Fruit fly (Drosophila melanogaster) whole organism, embryonic: Measurements from ENCODE around the gene CG32095.

Experiments used
- ATbp ChIP-seq: fragments of 200-800 bp; sonication (Bioruptor generic); optimal IDR thresholded peaks from 2 replicates; lab custom pipeline; 2017; ENCODE audit warnings: missing biosample characterization, mild to moderate bottlenecking, missing genetic modification characterization, missing genetic modification reagents
- Asciz ChIP-seq: fragments of 200-800 bp; sonication (Bioruptor generic); optimal IDR thresholded peaks from 2 replicates; lab custom pipeline; 2017; ENCODE audit warnings: missing biosample characterization, mild to moderate bottlenecking, missing genetic modification characterization, missing genetic modification reagents
- B-H1 ChIP-seq: fragments of 200-800 bp; sonication (Bioruptor generic); IDR thresholded peaks from 3 replicates; pipeline ENCODE4 v1.3.6; 2022; ENCODE audit warnings: missing biosample characterization, missing genetic modification characterization
- CG10366 ChIP-seq: fragments of 200-800 bp; sonication (Bioruptor generic); IDR thresholded peaks from 2 replicates; pipeline ENCODE4 v1.3.6; 2022; ENCODE audit warnings: missing biosample characterization, missing genetic modification characterization
- CG11085 ChIP-seq: fragments of 200-800 bp; sonication (Bioruptor generic); IDR thresholded peaks from 2 replicates; pipeline ENCODE4 v1.3.6; 2022; ENCODE audit warnings: missing biosample characterization, missing genetic modification characterization
- CG12769 ChIP-seq: fragments of 200-800 bp; sonication (Bioruptor generic); optimal IDR thresholded peaks from 2 replicates; lab custom pipeline; 2019; ENCODE audit warnings: missing biosample characterization, mild to moderate bottlenecking, missing genetic modification characterization, moderate library complexity
- CG13296 ChIP-seq: fragments of 200-800 bp; sonication (Bioruptor generic); optimal IDR thresholded peaks from 3 replicates; lab custom pipeline; 2018; ENCODE audit warnings: missing biosample characterization, mild to moderate bottlenecking, missing genetic modification characterization
- CG14965 ChIP-seq: fragments of 200-800 bp; sonication (Bioruptor generic); optimal IDR thresholded peaks from 2 replicates; lab custom pipeline; 2016; ENCODE audit warnings: missing biosample characterization, missing genetic modification characterization, borderline replicate concordance
- CG15269 ChIP-seq: fragments of 200-800 bp; sonication (Bioruptor generic); optimal IDR thresholded peaks from 2 replicates; lab custom pipeline; 2018; ENCODE audit warnings: missing biosample characterization, mild to moderate bottlenecking, missing genetic modification characterization, moderate library complexity
- CG17385 ChIP-seq: fragments of 200-800 bp; sonication (Bioruptor generic); optimal IDR thresholded peaks from 3 replicates; lab custom pipeline; 2018; ENCODE audit warnings: missing biosample characterization, mild to moderate bottlenecking, missing genetic modification characterization
- CG17802 ChIP-seq: fragments of 200-800 bp; sonication (Bioruptor generic); optimal IDR thresholded peaks from 2 replicates; lab custom pipeline; 2018; ENCODE audit warnings: missing biosample characterization, mild to moderate bottlenecking, missing genetic modification characterization, moderate library complexity
- CG4424 ChIP-seq: fragments of 200-800 bp; sonication (Bioruptor generic); optimal IDR thresholded peaks from 3 replicates; lab custom pipeline; 2016; ENCODE audit warnings: missing biosample characterization, missing genetic modification characterization
- CG5180 ChIP-seq: fragments of 200-800 bp; sonication (Bioruptor generic); optimal IDR thresholded peaks from 3 replicates; lab custom pipeline; 2017; ENCODE audit warnings: missing biosample characterization, missing genetic modification characterization, mild to moderate bottlenecking, moderate library complexity, missing genetic modification reagents
- CG6765 ChIP-seq: fragments of 200-800 bp; sonication (Bioruptor generic); optimal IDR thresholded peaks from 3 replicates; lab custom pipeline; 2017; ENCODE audit warnings: missing biosample characterization, mild to moderate bottlenecking, missing genetic modification characterization
- CG6813 ChIP-seq: fragments of 200-800 bp; sonication (Bioruptor generic); optimal IDR thresholded peaks from 2 replicates; lab custom pipeline; 2017; ENCODE audit warnings: missing biosample characterization, missing genetic modification characterization, mild to moderate bottlenecking, moderate library complexity, missing genetic modification reagents
- CG6854 ChIP-seq: fragments of 200-800 bp; sonication (Bioruptor generic); optimal IDR thresholded peaks from 3 replicates; lab custom pipeline; 2017; ENCODE audit warnings: missing biosample characterization, mild to moderate bottlenecking, missing genetic modification characterization
- CG8290 ChIP-seq, 3 experiments: fragments of 200-800 bp; sonication (Bioruptor generic); optimal IDR thresholded peaks; 2 replicates each; lab custom pipeline; 2016 to 2019; ENCODE audit warnings: missing biosample characterization in 3 of 3, missing genetic modification characterization in 3 of 3, mild to moderate bottlenecking in 2 of 3, moderate library complexity in 1 of 3
- CG9817 ChIP-seq: fragments of 200-800 bp; sonication (Bioruptor generic); optimal IDR thresholded peaks from 2 replicates; lab custom pipeline; 2018; ENCODE audit warnings: missing biosample characterization, mild to moderate bottlenecking, missing genetic modification characterization, moderate library complexity
- Doc2 ChIP-seq: fragments of 200-800 bp; sonication (Bioruptor generic); IDR thresholded peaks from 2 replicates; pipeline ENCODE4 v1.3.6; 2022; ENCODE audit warnings: missing biosample characterization, missing genetic modification characterization
- Hmr ChIP-seq: fragments of 200-800 bp; sonication (Bioruptor generic); optimal IDR thresholded peaks from 3 replicates; lab custom pipeline; 2017; ENCODE audit warnings: mild to moderate bottlenecking, missing biosample characterization, missing genetic modification reagents, missing genetic modification characterization
- Hr78 ChIP-seq, 2 experiments: fragments of 200-800 bp in 1 of 2; fragments of >200 bp in 1 of 2; sonication (Bioruptor generic) in 1 of 2; optimal IDR thresholded peaks; 2 replicates each; lab custom pipeline; 2017 to 2019; ENCODE audit warnings: missing biosample characterization in 2 of 2, missing genetic modification characterization in 2 of 2, mild to moderate bottlenecking in 1 of 2, moderate library complexity in 1 of 2
- NFAT ChIP-seq: fragments of 200-800 bp; sonication (Bioruptor generic); IDR thresholded peaks from 2 replicates; pipeline ENCODE4 v1.3.6; 2022; ENCODE audit warnings: missing biosample characterization, missing genetic modification characterization
- NK7.1 ChIP-seq: fragments of 200-800 bp; sonication (Bioruptor generic); optimal IDR thresholded peaks from 3 replicates; lab custom pipeline; 2016; ENCODE audit warnings: missing biosample characterization, missing genetic modification characterization
- Nf-YB ChIP-seq: fragments of 200-800 bp; sonication (Bioruptor generic); optimal IDR thresholded peaks from 3 replicates; lab custom pipeline; 2019; ENCODE audit warnings: missing biosample characterization, mild to moderate bottlenecking, missing genetic modification characterization, moderate library complexity
- Scr ChIP-seq: fragments of 200-800 bp; sonication (Bioruptor generic); IDR thresholded peaks from 2 replicates; pipeline ENCODE4 v1.3.6; 2022; ENCODE audit warnings: missing biosample characterization, missing genetic modification characterization; ENCODE audit not compliant: partially characterized antibody
- TFAM ChIP-seq: fragments of 200-800 bp; sonication (Bioruptor generic); optimal IDR thresholded peaks from 2 replicates; lab custom pipeline; 2017; ENCODE audit warnings: missing biosample characterization, missing genetic modification characterization, inconsistent platforms
- YL-1 ChIP-seq: fragments of 200-800 bp; sonication (Bioruptor generic); optimal IDR thresholded peaks from 3 replicates; lab custom pipeline; 2017; ENCODE audit warnings: missing biosample characterization, mild to moderate bottlenecking, missing genetic modification characterization
- ase ChIP-seq: fragments of 200-800 bp; sonication (Bioruptor generic); IDR thresholded peaks from 3 replicates; pipeline ENCODE4 v1.3.6; 2022; ENCODE audit warnings: missing biosample characterization, missing genetic modification characterization
- ato ChIP-seq: fragments of 200-800 bp; sonication (Bioruptor generic); IDR thresholded peaks from 2 replicates; pipeline ENCODE4 v1.3.6; 2022; ENCODE audit warnings: missing biosample characterization, missing genetic modification characterization; ENCODE audit not compliant: partially characterized antibody
- az2 ChIP-seq: fragments of 200-800 bp; sonication (Bioruptor generic); optimal IDR thresholded peaks from 3 replicates; lab custom pipeline; 2016; ENCODE audit warnings: missing biosample characterization, missing genetic modification characterization
- bbx ChIP-seq: fragments of 200-800 bp; sonication (Bioruptor generic); IDR thresholded peaks from 2 replicates; pipeline ENCODE4 v1.3.6; 2022; ENCODE audit warnings: missing biosample characterization, missing genetic modification characterization; ENCODE audit not compliant: partially characterized antibody
- cg ChIP-seq: fragments of 200-800 bp; sonication (Bioruptor generic); optimal IDR thresholded peaks from 3 replicates; lab custom pipeline; 2019; ENCODE audit warnings: missing biosample characterization, mild to moderate bottlenecking, missing genetic modification characterization, moderate library complexity
- chif ChIP-seq, 2 experiments: fragments of 200-800 bp; sonication (Bioruptor generic); optimal IDR thresholded peaks; 3 replicates each; lab custom pipeline; 2016; ENCODE audit warnings: missing biosample characterization in 2 of 2, missing genetic modification characterization in 2 of 2
- crp ChIP-seq, 2 experiments: fragments of 200-800 bp; sonication (Bioruptor generic); optimal IDR thresholded peaks; 2 replicates in 1 of 2; 3 replicates in 1 of 2; lab custom pipeline; 2017; ENCODE audit warnings: missing biosample characterization in 2 of 2, missing genetic modification characterization in 2 of 2, mild to moderate bottlenecking in 1 of 2, moderate library complexity in 1 of 2
- da ChIP-seq: fragments of 200-800 bp; sonication (Bioruptor generic); optimal IDR thresholded peaks from 2 replicates; lab custom pipeline; 2016; ENCODE audit warnings: missing biosample characterization, missing genetic modification characterization
- dm ChIP-seq: fragments of 200-800 bp; sonication (Bioruptor generic); optimal IDR thresholded peaks from 3 replicates; lab custom pipeline; 2016; ENCODE audit warnings: missing biosample characterization, missing genetic modification characterization
- eyg ChIP-seq: fragments of 200-800 bp; sonication (Bioruptor generic); optimal IDR thresholded peaks from 3 replicates; lab custom pipeline; 2016; ENCODE audit warnings: missing biosample characterization, missing genetic modification characterization
- ind ChIP-seq: fragments of 200-800 bp; sonication (Bioruptor generic); optimal IDR thresholded peaks from 3 replicates; lab custom pipeline; 2016; ENCODE audit warnings: missing biosample characterization, missing genetic modification characterization
- jing ChIP-seq: fragments of 200-800 bp; sonication (Bioruptor generic); optimal IDR thresholded peaks from 2 replicates; lab custom pipeline; 2018; ENCODE audit warnings: missing biosample characterization, mild to moderate bottlenecking, missing genetic modification characterization
- lola ChIP-seq, 3 experiments: fragments of >200 bp in 2 of 3; fragments of 200-800 bp in 1 of 3; sonication (Bioruptor generic) in 1 of 3; optimal IDR thresholded peaks; 2 replicates each; lab custom pipeline; 2017 to 2019; ENCODE audit warnings: missing biosample characterization in 3 of 3, missing genetic modification characterization in 3 of 3, mild to moderate bottlenecking in 1 of 3, moderate library complexity in 1 of 3
- nerfin-1 ChIP-seq: fragments of 200-800 bp; sonication (Bioruptor generic); optimal IDR thresholded peaks from 3 replicates; lab custom pipeline; 2019; ENCODE audit warnings: missing biosample characterization, mild to moderate bottlenecking, missing genetic modification characterization, moderate library complexity
- nerfin-2 ChIP-seq: fragments of 200-800 bp; sonication (Bioruptor generic); IDR thresholded peaks from 2 replicates; pipeline ENCODE4 v1.3.6; 2022; ENCODE audit warnings: missing biosample characterization, missing genetic modification characterization; ENCODE audit not compliant: partially characterized antibody
- sc ChIP-seq, 3 experiments: fragments of >200 bp in 2 of 3; fragments of 200-800 bp in 1 of 3; sonication (Bioruptor generic) in 1 of 3; optimal IDR thresholded peaks; 2 replicates in 2 of 3; 3 replicates in 1 of 3; lab custom pipeline; 2017; ENCODE audit warnings: mild to moderate bottlenecking in 1 of 3, missing biosample characterization in 1 of 3, missing genetic modification characterization in 1 of 3, missing genetic modification reagents in 1 of 3
- scrt ChIP-seq: fragments of 200-800 bp; sonication (Bioruptor generic); optimal IDR thresholded peaks from 2 replicates; lab custom pipeline; 2018; ENCODE audit warnings: missing biosample characterization, mild to moderate bottlenecking, missing genetic modification characterization, moderate library complexity
- sob ChIP-seq: fragments of 200-800 bp; sonication (Bioruptor generic); IDR thresholded peaks from 2 replicates; pipeline ENCODE4 v1.3.6; 2022; ENCODE audit warnings: missing biosample characterization, missing genetic modification characterization
- tio ChIP-seq: fragments of 200-800 bp; sonication (Bioruptor generic); optimal IDR thresholded peaks from 2 replicates; lab custom pipeline; 2017; ENCODE audit warnings: missing biosample characterization, missing genetic modification characterization, inconsistent platforms
- trem ChIP-seq: fragments of 200-800 bp; optimal IDR thresholded peaks from 3 replicates; lab custom pipeline; 2019; ENCODE audit warnings: missing biosample characterization, mild to moderate bottlenecking, missing genetic modification characterization, moderate library complexity
- wek ChIP-seq: fragments of 200-800 bp; sonication (Bioruptor generic); optimal IDR thresholded peaks from 3 replicates; lab custom pipeline; 2018; ENCODE audit warnings: missing biosample characterization, mild to moderate bottlenecking, missing genetic modification characterization, moderate library complexity

The CG32095 gene

dm6 chr3L:11789773-11790172 is 35.8 kb downstream of the CG32095 start, which contains the start of gene Pi3K68D (continued):
- no peak for TF ChIP-seq NK7.1
- TF ChIP-seq Hr78 (GFP tag; optimal IDR thresholded peaks at IDR 0.05; lab: Kevin White, UChicago), result no peak
- TF ChIP-seq CG12769 (tag; lab: Kevin White, UChicago), result no peak
- TF ChIP-seq CG13296 (GFP tag; lab: Kevin White, UChicago), result no peak
- TF ChIP-seq cg (GFP tag; lab: Kevin White, UChicago), result peak; percentile 88
- no peak for TF ChIP-seq CG6765 (GFP tag; lab: Kevin White, UChicago)
- TF ChIP-seq wek (GFP tag; lab: Kevin White, UChicago), result no peak
- TF ChIP-seq CG4424 (GFP tag; lab: Kevin White, UChicago), result no peak
- no peak for TF ChIP-seq CG9817 (tag; lab: Kevin White, UChicago)
- no peak for TF ChIP-seq CG15269 (tag; lab: Kevin White, UChicago)
- TF ChIP-seq CG6854 (GFP tag; lab: Kevin White, UChicago), result no peak
- TF ChIP-seq jing, result no peak
- TF ChIP-seq chif (GFP tag; optimal IDR thresholded peaks at IDR 0.05; lab: Kevin White, UChicago), result peak in 1 of 2 experiments; percentile 9
- TF ChIP-seq eyg (GFP tag; lab: Kevin White, UChicago), result no peak
- no peak for TF ChIP-seq CG8290 (GFP tag; optimal IDR thresholded peaks at IDR 0.05; lab: Kevin White, UChicago)
- TF ChIP-seq CG8290 (tag; optimal IDR thresholded peaks at IDR 0.05; lab: Kevin White, UChicago), result no peak
- no peak for TF ChIP-seq B-H1 (GFP tag; lab: Robert Waterston, UW)
- TF ChIP-seq Scr (GFP tag; lab: Robert Waterston, UW), result peak; percentile 92
- TF ChIP-seq nerfin-2, result peak; percentile 88
- TF ChIP-seq tio (GFP tag; lab: Kevin White, UChicago), result no peak
- TF ChIP-seq scrt (GFP tag; lab: Kevin White, UChicago), result peak; percentile 96
- no peak for TF ChIP-seq CG11085 (GFP tag; lab: Robert Waterston, UW)
- no peak for TF ChIP-seq CG5180
- TF ChIP-seq dm (GFP tag; lab: Kevin White, UChicago), result no peak
- TF ChIP-seq NFAT (GFP tag; lab: Robert Waterston, UW), result no peak
- peak; percentile 39 for TF ChIP-seq YL-1 (GFP tag; lab: Kevin White, UChicago)
- no peak for TF ChIP-seq sc (optimal IDR thresholded peaks at IDR 0.05; lab: Kevin White, UChicago)
- TF ChIP-seq sc (GFP tag; optimal IDR thresholded peaks at IDR 0.05; lab: Kevin White, UChicago), result no peak
- no peak for TF ChIP-seq ind
- TF ChIP-seq Asciz (GFP tag; lab: Kevin White, UChicago), result no peak
- TF ChIP-seq ato, result peak; percentile 77
- 0 out of 2 replicates have a peak, but pooled peaks have one; percentile 16 for TF ChIP-seq sob
- TF ChIP-seq ATbp (GFP tag; lab: Kevin White, UChicago), result no peak
- TF ChIP-seq bbx (GFP tag; lab: Robert Waterston, UW), result peak; percentile 96
- no peak for TF ChIP-seq CG14965 (GFP tag; lab: Kevin White, UChicago)
- no peak for TF ChIP-seq CG6813 (GFP tag; lab: Kevin White, UChicago)
- TF ChIP-seq TFAM (GFP tag; lab: Kevin White, UChicago), result no peak
- TF ChIP-seq nerfin-1 (tag; lab: Kevin White, UChicago), result no peak
- no peak for TF ChIP-seq CG17802 (tag; lab: Kevin White, UChicago)
- no peak for TF ChIP-seq Hmr
- TF ChIP-seq ase (GFP tag; lab: Robert Waterston, UW), result no peak
- TF ChIP-seq az2 (GFP tag; lab: Kevin White, UChicago), result no peak
- no peak for TF ChIP-seq CG17385 (GFP tag; lab: Kevin White, UChicago)
- TF ChIP-seq da (GFP tag; lab: Kevin White, UChicago), result no peak
- no peak for TF ChIP-seq lola (GFP tag; optimal IDR thresholded peaks at IDR 0.05; lab: Kevin White, UChicago)
- TF ChIP-seq crp (GFP tag; optimal IDR thresholded peaks at IDR 0.05; lab: Kevin White, UChicago), result peak in 1 of 2 experiments; percentile 65
- no peak for TF ChIP-seq Doc2
- TF ChIP-seq trem (tag; lab: Kevin White, UChicago), result peak; percentile 83
- no peak for TF ChIP-seq CG10366 (GFP tag; lab: Robert Waterston, UW)
- TF ChIP-seq Nf-YB (GFP tag; lab: Kevin White, UChicago), result no peak
